Worm (Caenorhabditis elegans) whole organism, L1 larva: Measurements from ENCODE around the gene sqv-7.
"Not testable (repeated sequence)": the region's sequence is repeated elsewhere in the genome, so short reads cannot be mapped to it uniquely, and the experiment has no call there.

ENCODE experiments used
- ceh-82 ChIP-seq, 3 experiments: fragments of 150-350 bp in 1 of 3; sonication (generic microtip) in 2 of 3; optimal IDR thresholded peaks; 2 replicates each; lab custom pipeline; 2014 to 2017; ENCODE audit warnings: missing biosample characterization in 3 of 3, missing genetic modification characterization in 3 of 3
- fkh-10 ChIP-seq: sonication (generic microtip); optimal IDR thresholded peaks from 2 replicates; lab custom pipeline; 2017; ENCODE audit warnings: missing biosample characterization, missing genetic modification reagents, missing genetic modification characterization
- irx-1 ChIP-seq: sonication (generic microtip); optimal IDR thresholded peaks from 2 replicates; lab custom pipeline; 2016; ENCODE audit warnings: missing genetic modification characterization, missing compliant biosample characterization
- mab-9 ChIP-seq: fragments of 200-800 bp; sonication (Bioruptor generic); IDR thresholded peaks from 2 replicates; pipeline ENCODE4 v1.3.6; 2022; ENCODE audit warnings: missing genetic modification reagents, missing genetic modification characterization, missing compliant biosample characterization
- mep-1 ChIP-seq: fragments of 150-350 bp; optimal IDR thresholded peaks from 2 replicates; lab custom pipeline; 2014; ENCODE audit warnings: missing biosample characterization, missing genetic modification characterization
- nhr-11 ChIP-seq: fragments of 150-350 bp; optimal IDR thresholded peaks from 2 replicates; lab custom pipeline; 2014; ENCODE audit warnings: missing biosample characterization, missing genetic modification characterization
- nhr-12 ChIP-seq: sonication (generic microtip); optimal IDR thresholded peaks from 2 replicates; lab custom pipeline; 2017; ENCODE audit warnings: missing biosample characterization, missing genetic modification characterization
- nhr-76 ChIP-seq: sonication (generic microtip); optimal IDR thresholded peaks from 2 replicates; lab custom pipeline; 2017; ENCODE audit warnings: missing biosample characterization, missing genetic modification characterization
- pag-3 ChIP-seq: sonication (generic microtip); optimal IDR thresholded peaks from 2 replicates; lab custom pipeline; 2017; ENCODE audit warnings: missing genetic modification characterization, mild to moderate bottlenecking, missing compliant biosample characterization, antibody characterized with exemption, borderline replicate concordance; ENCODE audit not compliant: insufficient read depth
- snpc-4 ChIP-seq: fragments of 150-350 bp; optimal IDR thresholded peaks from 2 replicates; lab custom pipeline; 2014; ENCODE audit warnings: missing biosample characterization, missing genetic modification characterization
- tbx-2 ChIP-seq: sonication (generic microtip); optimal IDR thresholded peaks from 2 replicates; lab custom pipeline; 2016; ENCODE audit warnings: missing genetic modification characterization, missing compliant biosample characterization
- tlp-1 ChIP-seq: fragments of 150-350 bp; optimal IDR thresholded peaks from 2 replicates; lab custom pipeline; 2014; ENCODE audit warnings: missing biosample characterization, missing genetic modification characterization

ce11 chrII:6977732-6978131, 34.8 kb downstream of the sqv-7 start, which contains the start of gene C15F1.8:
- TF ChIP-seq fkh-10 (GFP tag; lab: Kevin White, UChicago); pag-3 (tag; lab: Kevin White, UChicago); ceh-82 (tag; optimal IDR thresholded peaks at IDR 0.05; lab: Kevin White, UChicago); irx-1; nhr-76 (tag; lab: Kevin White, UChicago); nhr-11 (tag; lab: Kevin White, UChicago); mep-1; nhr-12 (tag; lab: Kevin White, UChicago); tbx-2; mab-9 (GFP tag; lab: Robert Waterston, UW); tlp-1 (tag; lab: Kevin White, UChicago); snpc-4 (tag; lab: Kevin White, UChicago): not testable (repeated sequence)
